Comparison of ENCODE assay signal across 3 worm cellular contexts in the genomic region with DNA sequence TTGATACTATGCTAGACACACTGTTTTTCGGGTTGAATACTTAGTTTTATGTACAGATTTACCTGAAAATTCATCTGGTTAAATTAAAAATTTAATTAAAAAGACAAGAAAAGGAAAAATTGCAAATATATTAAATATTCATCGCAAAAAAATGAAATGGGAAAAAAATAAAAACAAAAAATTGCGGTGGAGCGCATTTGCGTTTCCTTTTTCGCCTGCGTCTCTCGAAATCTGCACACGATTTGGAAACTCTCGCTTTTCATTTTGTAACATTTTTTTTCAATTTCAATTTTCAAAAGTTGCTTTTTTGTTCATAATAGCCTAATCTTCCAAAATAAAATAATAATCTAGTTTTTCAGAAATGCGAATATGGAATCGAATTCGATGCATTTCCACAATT.
A peak's percentile ranks its signal among the peaks of the same experiment; 100 is the strongest.
TF ChIP-seq lines count a peak whose summit lies in the region.

Gene F19F10.11 (minus strand): TSS at position 68 of the 400 bp plus-strand sequence.
Gene C50E3.5 (plus strand): TSS at position 360 of the 400 bp plus-strand sequence.

TF ChIP-seq in whole organism, L1 larva, 84 proteins besides CTCF, POLR2A, EP300 and RAD21 (continued from another document and continues in another):
- TF ChIP-seq zip-4 (GFP tag; optimal IDR thresholded peaks at IDR 0.05; lab: Kevin White, UChicago) (no peak), hlh-4 (tag; optimal IDR thresholded peaks at IDR 0.05; lab: Kevin White, UChicago) (no peak), blmp-1 (tag; optimal IDR thresholded peaks at IDR 0.05; lab: Kevin White, UChicago) (peak; percentile 56), nhr-77 (tag; optimal IDR thresholded peaks at IDR 0.05; lab: Kevin White, UChicago) (no peak), skn-1 (tag; optimal IDR thresholded peaks at IDR 0.05; lab: Kevin White, UChicago) (peak; percentile 48), ceh-63 (GFP tag; optimal IDR thresholded peaks at IDR 0.05; lab: Kevin White, UChicago) (no peak), tbx-2 (tag; optimal IDR thresholded peaks at IDR 0.05; lab: Kevin White, UChicago) (peak; percentile 70), pqm-1 (tag; optimal IDR thresholded peaks at IDR 0.05; lab: Kevin White, UChicago) (no peak), aha-1 (tag; optimal IDR thresholded peaks at IDR 0.05; lab: Kevin White, UChicago) (no peak), hlh-17 (GFP tag; optimal IDR thresholded peaks at IDR 0.05; lab: Kevin White, UChicago; ENCODE audit: borderline replicate concordance) (no peak), unc-98 (GFP tag; IDR thresholded peaks at IDR 0.05; lab: Robert Waterston, UW) (no peak), dpl-1 (GFP tag; optimal IDR thresholded peaks at IDR 0.05; lab: Kevin White, UChicago) (peak; percentile 48 to 72 (median 66)), sox-4 (tag; optimal IDR thresholded peaks at IDR 0.05; lab: Kevin White, UChicago) (no peak), nhr-11 (tag; optimal IDR thresholded peaks at IDR 0.05; lab: Kevin White, UChicago) (no peak), nhr-71 (tag; optimal IDR thresholded peaks at IDR 0.05; lab: Kevin White, UChicago) (peak; percentile 79), lsy-2 (tag; optimal IDR thresholded peaks at IDR 0.05; lab: Kevin White, UChicago) (peak; percentile 71 to 74), nhr-237 (tag; optimal IDR thresholded peaks at IDR 0.05; lab: Kevin White, UChicago) (no peak), efl-1 (optimal IDR thresholded peaks at IDR 0.05; lab: Kevin White, UChicago) (peak; percentile 69 to 71), efl-1 (GFP tag; optimal IDR thresholded peaks at IDR 0.05 in 1 of 2; lab: Kevin White, UChicago) (peak; percentile 69 to 95), ceh-90 (tag; optimal IDR thresholded peaks at IDR 0.05; lab: Kevin White, UChicago) (no peak), ztf-11 (tag; optimal IDR thresholded peaks at IDR 0.05; lab: Kevin White, UChicago) (no peak), dsc-1 (tag; optimal IDR thresholded peaks at IDR 0.05; lab: Kevin White, UChicago) (peak; percentile 62), grh-1 (GFP tag; IDR thresholded peaks at IDR 0.05; lab: Robert Waterston, UW) (peak; percentile 18; the same call in 1 of the 2 replicates), mef-2 (tag; optimal IDR thresholded peaks at IDR 0.05; lab: Kevin White, UChicago) (no peak), ces-1 (GFP tag; optimal IDR thresholded peaks at IDR 0.05; lab: Kevin White, UChicago) (no peak), lin-35 (GFP tag; optimal IDR thresholded peaks at IDR 0.05; lab: Kevin White, UChicago) (peak; percentile 27 to 64), C16A3.4 (tag; optimal IDR thresholded peaks at IDR 0.05; lab: Kevin White, UChicago) (peak; percentile 67), sptf-1 (tag; optimal IDR thresholded peaks at IDR 0.05; lab: Kevin White, UChicago) (no peak), pax-3 (tag; optimal IDR thresholded peaks at IDR 0.05; lab: Kevin White, UChicago) (no peak), elt-3 (tag; optimal IDR thresholded peaks at IDR 0.05; lab: Kevin White, UChicago) (peak in 1 of 6 experiments; percentile 57), Y116A8C.19 (tag; optimal IDR thresholded peaks at IDR 0.05; lab: Kevin White, UChicago; ENCODE audit: borderline replicate concordance) (no peak), ceh-82 (tag; optimal IDR thresholded peaks at IDR 0.05; lab: Kevin White, UChicago) (peak; percentile 21 to 60 (median 44)), elt-2 (tag; optimal IDR thresholded peaks at IDR 0.05; lab: Kevin White, UChicago) (no peak), ztf-4 (tag; optimal IDR thresholded peaks at IDR 0.05; lab: Kevin White, UChicago) (no peak), pag-3 (tag; optimal IDR thresholded peaks at IDR 0.05; lab: Kevin White, UChicago; ENCODE audit: borderline replicate concordance, insufficient read depth) (peak; percentile 22), mdl-1 (tag; optimal IDR thresholded peaks at IDR 0.05; lab: Kevin White, UChicago) (peak in 1 of 2 experiments; percentile 32), nhr-47 (tag; optimal IDR thresholded peaks at IDR 0.05; lab: Kevin White, UChicago) (peak; percentile 73), nhr-28 (tag; optimal IDR thresholded peaks at IDR 0.05; lab: Kevin White, UChicago) (no peak), alr-1 (tag; optimal IDR thresholded peaks at IDR 0.05; lab: Kevin White, UChicago; ENCODE audit: borderline replicate concordance) (no peak), nhr-90 (tag; optimal IDR thresholded peaks at IDR 0.05; lab: Kevin White, UChicago; ENCODE audit: poor library complexity) (peak; percentile 66), lin-15B (tag; optimal IDR thresholded peaks at IDR 0.05; lab: Kevin White, UChicago) (peak; percentile 38)

TF ChIP-seq in whole organism, L2 larva, 48 proteins besides CTCF, POLR2A, EP300 and RAD21 (continued from another document):
- TF ChIP-seq egl-27 (tag; optimal IDR thresholded peaks at IDR 0.05; lab: Kevin White, UChicago) (no peak), sma-9 (GFP tag; optimal IDR thresholded peaks at IDR 0.05; lab: Kevin White, UChicago) (peak; percentile 57), sma-9 (tag; optimal IDR thresholded peaks at IDR 0.05; lab: Kevin White, UChicago) (no peak), mab-5 (tag; optimal IDR thresholded peaks at IDR 0.05; lab: Kevin White, UChicago) (no peak), mbf-1 (tag; optimal IDR thresholded peaks at IDR 0.05; lab: Kevin White, UChicago) (no peak), nhr-21 (tag; optimal IDR thresholded peaks at IDR 0.05; lab: Kevin White, UChicago) (no peak), ztf-4 (tag; optimal IDR thresholded peaks at IDR 0.05; lab: Kevin White, UChicago) (no peak), unc-39 (tag; optimal IDR thresholded peaks at IDR 0.05; lab: Kevin White, UChicago) (no peak), mdl-1 (tag; optimal IDR thresholded peaks at IDR 0.05; lab: Kevin White, UChicago) (no peak), zag-1 (tag; optimal IDR thresholded peaks at IDR 0.05; lab: Kevin White, UChicago) (no peak), lin-11 (tag; optimal IDR thresholded peaks at IDR 0.05; lab: Kevin White, UChicago) (no peak), nhr-10 (tag; optimal IDR thresholded peaks at IDR 0.05; lab: Kevin White, UChicago) (no peak), nhr-25 (tag; optimal IDR thresholded peaks at IDR 0.05; lab: Kevin White, UChicago) (no peak), C34F6.9 (tag; optimal IDR thresholded peaks at IDR 0.05; lab: Kevin White, UChicago) (peak; percentile 82), sem-4 (tag; optimal IDR thresholded peaks at IDR 0.05; lab: Kevin White, UChicago) (peak; percentile 63), nhr-12 (tag; optimal IDR thresholded peaks at IDR 0.05; lab: Kevin White, UChicago) (no peak), ceh-82 (tag; optimal IDR thresholded peaks at IDR 0.05; lab: Kevin White, UChicago) (no peak), lin-39 (tag; optimal IDR thresholded peaks at IDR 0.05; lab: Kevin White, UChicago) (no peak), nhr-6 (tag; optimal IDR thresholded peaks at IDR 0.05; lab: Kevin White, UChicago) (peak; percentile 31), snpc-4 (tag; optimal IDR thresholded peaks at IDR 0.05; lab: Kevin White, UChicago) (peak; percentile 30), gmeb-1 (tag; optimal IDR thresholded peaks at IDR 0.05; lab: Kevin White, UChicago) (peak; percentile 74), aly-2 (tag; optimal IDR thresholded peaks at IDR 0.05; lab: Kevin White, UChicago) (no peak), nhr-11 (tag; optimal IDR thresholded peaks at IDR 0.05; lab: Kevin White, UChicago) (no peak), nhr-129 (tag; optimal IDR thresholded peaks at IDR 0.05; lab: Kevin White, UChicago) (no peak), lsy-2 (tag; optimal IDR thresholded peaks at IDR 0.05; lab: Kevin White, UChicago) (peak; percentile 26 to 82), sma-3 (GFP tag; optimal IDR thresholded peaks at IDR 0.05; lab: Kevin White, UChicago) (peak; percentile 60), ama-1 (optimal IDR thresholded peaks at IDR 0.05; lab: Kevin White, UChicago) (no peak), ZK546.5 (tag; optimal IDR thresholded peaks at IDR 0.05; lab: Kevin White, UChicago) (no peak), lin-13 (GFP tag; optimal IDR thresholded peaks at IDR 0.05; lab: Kevin White, UChicago) (no peak), peb-1 (tag; optimal IDR thresholded peaks at IDR 0.05; lab: Kevin White, UChicago) (no peak), ztf-1 (GFP tag; conservative IDR thresholded peaks at IDR 0.05; lab: Robert Waterston, UW) (no peak), crh-2 (tag; optimal IDR thresholded peaks at IDR 0.05; lab: Kevin White, UChicago) (peak; percentile 64), unc-55 (GFP tag; optimal IDR thresholded peaks at IDR 0.05; lab: Kevin White, UChicago) (peak; percentile 81), Y55F3AM.14 (GFP tag; optimal IDR thresholded peaks at IDR 0.05; lab: Kevin White, UChicago) (no peak), ceh-16 (tag; optimal IDR thresholded peaks at IDR 0.05; lab: Kevin White, UChicago) (no peak), fos-1 (tag; optimal IDR thresholded peaks at IDR 0.05; lab: Kevin White, UChicago) (peak; percentile 13), alr-1 (tag; optimal IDR thresholded peaks at IDR 0.05; lab: Kevin White, UChicago) (no peak), nhr-237 (tag; optimal IDR thresholded peaks at IDR 0.05; lab: Kevin White, UChicago) (no peak)

TF ChIP-seq in whole organism, L4 larva, 104 proteins besides CTCF, POLR2A, EP300 and RAD21 (continued from another document):
- peak in 1 of 2 experiments; percentile 71 for TF ChIP-seq lsy-2 (tag; optimal IDR thresholded peaks at IDR 0.05; lab: Kevin White, UChicago)
- TF ChIP-seq tag-97 (GFP tag; IDR thresholded peaks at IDR 0.05; lab: Robert Waterston, UW): no peak
- peak; percentile 24 for TF ChIP-seq mep-1 (tag; optimal IDR thresholded peaks at IDR 0.05; lab: Kevin White, UChicago)
- TF ChIP-seq lin-38 (GFP tag; IDR thresholded peaks at IDR 0.05; lab: Robert Waterston, UW): peak; percentile 97
- no peak for TF ChIP-seq Y75B8A.6 (GFP tag; IDR thresholded peaks at IDR 0.05; lab: Robert Waterston, UW)
- TF ChIP-seq ceh-28 (tag; optimal IDR thresholded peaks at IDR 0.05; lab: Kevin White, UChicago): no peak
- no peak for TF ChIP-seq unc-130 (GFP tag; optimal IDR thresholded peaks at IDR 0.05; lab: Kevin White, UChicago)
- no peak for TF ChIP-seq Y5F2A.4 (GFP tag; optimal IDR thresholded peaks at IDR 0.05; lab: Kevin White, UChicago)
- TF ChIP-seq pqm-1 (tag; optimal IDR thresholded peaks at IDR 0.05; lab: Kevin White, UChicago): no peak
- TF ChIP-seq mdt-29 (GFP tag; IDR thresholded peaks at IDR 0.05; lab: Robert Waterston, UW): no peak
- no peak for TF ChIP-seq ceh-44 (GFP tag; IDR thresholded peaks at IDR 0.05; lab: Robert Waterston, UW)
